Worm (Caenorhabditis elegans) whole organism, late embryonic: Measurements from ENCODE around the gene ttbk-8.2.

Experiments used
- ama-1 ChIP-seq: fragments of 150-350 bp; optimal IDR thresholded peaks from 2 replicates; lab custom pipeline; 2014
- ceh-2 ChIP-seq: sonication (generic microtip); optimal IDR thresholded peaks from 2 replicates; lab custom pipeline; 2016; ENCODE audit warnings: missing genotype, missing genetic modification characterization, missing compliant biosample characterization
- pha-4 ChIP-seq: fragments of 150-350 bp; optimal IDR thresholded peaks from 2 replicates; lab custom pipeline; 2018; ENCODE audit warnings: missing biosample characterization, missing genetic modification reagents, missing genetic modification characterization
- pros-1 ChIP-seq: fragments of 150-350 bp; optimal IDR thresholded peaks from 2 replicates; lab custom pipeline; 2014; ENCODE audit warnings: missing biosample characterization, missing genetic modification reagents, missing genetic modification characterization

ce11 chrIV:5614558-5615026 is 17.1 kb upstream of the ttbk-8.2 start, which contains the start of gene C39H7.4:
- TF ChIP-seq ama-1 (lab: Kevin White, UChicago) (no peak), pha-4 (tag; lab: Kevin White, UChicago) (no peak), pros-1 (tag; lab: Kevin White, UChicago) (no peak), ceh-2 (no peak)
